Worm (Caenorhabditis elegans) whole organism, L1 larva: ENCODE results near the gene sid-5.

Source experiments
- blmp-1 ChIP-seq: fragments of 150-350 bp; optimal IDR thresholded peaks from 2 replicates; lab custom pipeline; 2014; ENCODE audit warnings: missing biosample characterization, missing genetic modification characterization
- hlh-17 ChIP-seq: fragments of 200-800 bp; sonication (Bioruptor generic); optimal IDR thresholded peaks from 2 replicates; lab custom pipeline; 2018; ENCODE audit warnings: missing genetic modification characterization, mild to moderate bottlenecking, missing compliant biosample characterization, moderate library complexity, borderline replicate concordance
- mep-1 ChIP-seq: fragments of 150-350 bp; optimal IDR thresholded peaks from 2 replicates; lab custom pipeline; 2014; ENCODE audit warnings: missing biosample characterization, missing genetic modification characterization

DNA sequence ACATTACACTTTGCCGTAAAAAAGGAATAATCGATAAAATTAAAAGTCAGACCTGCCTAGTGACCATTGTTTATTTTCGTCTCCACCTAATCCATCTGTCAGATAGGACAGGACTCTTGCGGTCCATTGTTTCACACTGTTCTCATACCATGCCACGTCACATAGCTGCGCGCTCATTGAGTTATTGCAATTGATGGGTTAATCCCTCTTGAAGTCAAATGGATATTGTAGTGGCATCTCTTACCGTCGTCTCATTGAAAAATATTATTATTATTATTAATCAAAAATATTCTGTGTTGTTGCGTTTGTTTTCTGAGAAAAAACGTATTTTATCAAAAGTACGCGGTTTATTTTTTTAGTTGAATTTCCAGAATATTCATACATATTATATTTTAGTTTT lies 16.3 kb upstream of the sid-5 start:
- TF ChIP-seq hlh-17 (GFP tag; lab: Kevin White, UChicago) (no peak), mep-1 (tag; lab: Kevin White, UChicago) (no peak), blmp-1 (tag; lab: Kevin White, UChicago) (no peak)
